Worm (Caenorhabditis elegans): ENCODE results near the gene otpl-3.

The otpl-3 gene

DNA sequence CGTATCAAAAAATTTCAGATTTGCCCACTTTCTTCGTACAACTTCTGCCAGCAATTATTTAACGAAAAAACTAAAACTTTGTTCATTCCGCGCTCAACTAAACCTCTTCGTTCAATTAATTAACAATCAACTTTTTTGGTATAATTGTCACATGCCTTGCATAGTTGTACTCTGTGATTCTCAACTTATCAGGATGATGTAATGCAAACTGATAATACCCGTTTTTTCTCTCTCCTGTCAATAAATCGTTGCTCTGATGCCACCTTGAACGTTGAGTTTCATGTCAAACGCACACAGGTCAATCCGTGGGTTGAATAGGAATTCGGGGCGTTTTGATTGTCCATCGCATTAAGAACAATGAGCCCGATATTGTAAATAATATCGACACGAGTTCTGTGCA is 19.0 kb downstream of the otpl-3 start:
- TF ChIP-seq pha-4 (tag; optimal IDR thresholded peaks at IDR 0.05) (peak; percentile 73), fos-1 (tag; optimal IDR thresholded peaks at IDR 0.05) (no peak), elt-2 (tag; optimal IDR thresholded peaks at IDR 0.05) (peak; percentile 95), pqm-1 (tag; optimal IDR thresholded peaks at IDR 0.05) (peak; percentile 78), unc-39 (tag; optimal IDR thresholded peaks at IDR 0.05) (no peak)

DNA sequence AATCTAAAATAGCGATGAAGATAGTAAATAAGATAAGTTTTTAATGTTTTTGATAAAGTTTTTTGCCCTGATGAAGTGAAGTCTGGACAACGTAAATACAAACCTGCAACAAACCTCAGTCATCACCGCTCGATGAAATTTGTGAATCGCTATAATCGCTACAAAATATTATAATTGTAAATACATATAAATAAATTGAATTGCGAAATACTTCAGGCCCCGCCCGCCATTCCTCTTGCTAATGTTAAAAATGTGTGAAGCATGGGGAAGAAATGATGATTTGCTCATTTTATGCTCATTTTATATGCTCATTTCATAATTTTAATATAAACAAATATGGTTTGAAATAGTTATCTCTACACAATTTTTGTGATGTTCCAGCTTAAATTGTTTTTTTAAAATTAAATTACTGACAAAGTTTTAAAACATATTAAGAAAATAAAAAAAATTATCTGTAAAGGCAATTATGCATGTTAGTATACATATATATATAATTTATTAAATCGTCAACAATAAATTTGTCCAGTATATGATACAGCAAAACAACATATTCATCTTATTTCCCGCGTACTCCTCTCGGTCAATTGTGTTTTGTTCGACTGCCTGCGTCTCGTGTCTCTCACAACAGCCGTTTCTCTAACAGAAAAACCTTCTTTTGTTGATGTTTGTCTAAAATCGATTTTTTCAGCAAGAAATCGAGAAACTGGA is 20.3 kb downstream of the otpl-3 start, which contains the start of gene sid-5:
sid-5 (plus strand) TSS at position 658 of the 708 bp plus-strand sequence.
- TF ChIP-seq nfya-1 (tag; optimal IDR thresholded peaks at IDR 0.05; ENCODE audit: insufficient read depth): peak; percentile 7
- TF ChIP-seq jun-1 (tag; optimal IDR thresholded peaks at IDR 0.05): no peak
- TF ChIP-seq lsy-12 (tag; optimal IDR thresholded peaks at IDR 0.05): no peak
- TF ChIP-seq nhr-12 (tag; optimal IDR thresholded peaks at IDR 0.05): no peak
- TF ChIP-seq tbx-2 (tag; optimal IDR thresholded peaks at IDR 0.05): no peak
- TF ChIP-seq lin-39 (tag; optimal IDR thresholded peaks at IDR 0.05): no peak
- no peak for TF ChIP-seq nhr-237 (tag; optimal IDR thresholded peaks at IDR 0.05)
- peak; percentile 41 for TF ChIP-seq pha-4 (tag; optimal IDR thresholded peaks at IDR 0.05)
- TF ChIP-seq nhr-28 (tag; optimal IDR thresholded peaks at IDR 0.05): no peak
- TF ChIP-seq daf-12 (tag; optimal IDR thresholded peaks at IDR 0.05): no peak
- no peak for TF ChIP-seq ceh-28 (tag; optimal IDR thresholded peaks at IDR 0.05)
- peak; percentile 4 for TF ChIP-seq elt-2 (tag; optimal IDR thresholded peaks at IDR 0.05)
- TF ChIP-seq ZK546.5 (tag; optimal IDR thresholded peaks at IDR 0.05): no peak
- no peak for TF ChIP-seq ztf-11 (tag; optimal IDR thresholded peaks at IDR 0.05)

DNA sequence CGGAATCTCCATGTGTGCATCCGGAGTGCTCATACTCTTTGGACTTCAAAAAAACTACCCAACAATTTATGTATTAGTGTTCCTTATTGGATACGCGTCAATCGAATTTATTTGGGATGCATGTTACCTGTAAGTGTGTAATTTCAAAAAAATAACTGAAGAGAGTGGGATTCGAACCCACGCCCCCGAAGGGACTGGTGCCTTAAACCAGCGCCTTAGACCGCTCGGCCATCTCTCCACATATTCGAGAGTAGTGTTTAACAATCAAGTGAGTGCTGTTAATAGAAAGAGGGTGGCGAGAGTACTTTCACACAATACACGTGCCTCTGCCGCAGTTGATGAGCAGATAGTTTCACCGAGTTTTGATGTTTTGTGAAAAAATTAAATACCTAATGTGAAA is 21.6 kb downstream of the otpl-3 start:
- TF ChIP-seq snpc-4 (tag; optimal IDR thresholded peaks at IDR 0.05) (no peak), ztf-11 (tag; optimal IDR thresholded peaks at IDR 0.05) (no peak), mml-1 (tag; optimal IDR thresholded peaks at IDR 0.05) (no peak), ztf-4 (tag; optimal IDR thresholded peaks at IDR 0.05) (no peak), nhr-28 (tag; optimal IDR thresholded peaks at IDR 0.05) (no peak), elt-2 (tag; optimal IDR thresholded peaks at IDR 0.05) (peak; percentile 51), egl-5 (tag; optimal IDR thresholded peaks at IDR 0.05) (no peak), R02D3.7 (tag; optimal IDR thresholded peaks at IDR 0.05) (no peak), nhr-67 (tag; optimal IDR thresholded peaks at IDR 0.05) (no peak), jun-1 (tag; optimal IDR thresholded peaks at IDR 0.05) (peak; percentile 56), nhr-77 (tag; optimal IDR thresholded peaks at IDR 0.05) (no peak), nhr-237 (tag; optimal IDR thresholded peaks at IDR 0.05) (no peak), unc-62 (GFP tag; optimal IDR thresholded peaks at IDR 0.05) (peak; percentile 21), fkh-2 (tag; optimal IDR thresholded peaks at IDR 0.05) (no peak), ama-1 (optimal IDR thresholded peaks at IDR 0.05) (no peak), tbx-2 (tag; optimal IDR thresholded peaks at IDR 0.05) (peak; percentile 10), nfya-1 (tag; optimal IDR thresholded peaks at IDR 0.05; ENCODE audit: insufficient read depth) (peak; percentile 17), nhr-43 (tag; optimal IDR thresholded peaks at IDR 0.05; ENCODE audit: poor library complexity, severe bottlenecking) (peak; percentile 74), nhr-76 (tag; optimal IDR thresholded peaks at IDR 0.05) (no peak), pqm-1 (tag; optimal IDR thresholded peaks at IDR 0.05) (peak; percentile 22), ceh-28 (tag; optimal IDR thresholded peaks at IDR 0.05) (no peak), sea-2 (GFP tag; optimal IDR thresholded peaks at IDR 0.05) (no peak), elt-1 (tag; optimal IDR thresholded peaks at IDR 0.05) (no peak), hmg-11 (tag; optimal IDR thresholded peaks at IDR 0.05) (peak; percentile 72), pha-4 (tag; optimal IDR thresholded peaks at IDR 0.05) (no peak), skn-1 (tag; optimal IDR thresholded peaks at IDR 0.05) (no peak), nhr-23 (tag; optimal IDR thresholded peaks at IDR 0.05) (peak; percentile 10), ceh-82 (tag; optimal IDR thresholded peaks at IDR 0.05) (no peak), daf-12 (tag; optimal IDR thresholded peaks at IDR 0.05) (no peak), ceh-9 (tag; optimal IDR thresholded peaks at IDR 0.05) (no peak), ceh-16 (tag; optimal IDR thresholded peaks at IDR 0.05) (no peak), mdl-1 (tag; optimal IDR thresholded peaks at IDR 0.05) (peak; percentile 44), nhr-25 (tag; optimal IDR thresholded peaks at IDR 0.05) (no peak), lsy-12 (tag; optimal IDR thresholded peaks at IDR 0.05) (peak; percentile 44), elt-3 (tag; optimal IDR thresholded peaks at IDR 0.05) (peak in 1 of 3 experiments; percentile 0)
